Worm (Caenorhabditis elegans) whole organism, young adult: Measurements from ENCODE around the gene pro-1.

Source experiments
- C06A6.2 ChIP-seq: fragments of 200-800 bp; sonication (Bioruptor generic); conservative IDR thresholded peaks from 2 replicates; pipeline ENCODE4 v1.3.6; 2022; ENCODE audit warnings: missing genetic modification characterization, missing compliant biosample characterization
- D2030.7 ChIP-seq: fragments of 200-800 bp; sonication (Bioruptor generic); IDR thresholded peaks from 2 replicates; pipeline ENCODE4 v1.3.6; 2022; ENCODE audit warnings: missing genetic modification reagents, missing genetic modification characterization, missing compliant biosample characterization
- F10E7.11 ChIP-seq: sonication (generic microtip); optimal IDR thresholded peaks from 2 replicates; lab custom pipeline; 2017; ENCODE audit warnings: mild to moderate bottlenecking, missing genetic modification characterization, moderate library complexity, missing compliant biosample characterization
- F22D6.2 ChIP-seq: sonication (generic microtip); optimal IDR thresholded peaks from 2 replicates; lab custom pipeline; 2016; ENCODE audit warnings: mild to moderate bottlenecking, missing genetic modification characterization, missing compliant biosample characterization
- F37B4.10 ChIP-seq: fragments of 200-800 bp; sonication (Bioruptor generic); IDR thresholded peaks from 2 replicates; pipeline ENCODE4 v1.3.6; 2022; ENCODE audit warnings: missing genetic modification characterization, missing compliant biosample characterization
- F39B2.1 ChIP-seq: fragments of 200-800 bp; sonication (Bioruptor generic); IDR thresholded peaks from 2 replicates; pipeline ENCODE4 v1.3.6; 2022; ENCODE audit warnings: missing genetic modification reagents, missing genetic modification characterization, missing compliant biosample characterization
- Y67H2A.10 ChIP-seq: fragments of 200-800 bp; sonication (Bioruptor generic); conservative IDR thresholded peaks from 2 replicates; pipeline ENCODE4 v1.3.6; 2022; ENCODE audit warnings: missing genetic modification reagents, missing genetic modification characterization, missing compliant biosample characterization
- Y79H2A.3 ChIP-seq: fragments of 200-800 bp; sonication (Bioruptor generic); conservative IDR thresholded peaks from 2 replicates; pipeline ENCODE4 v1.3.6; 2022; ENCODE audit warnings: missing genetic modification reagents, missing genetic modification characterization, missing compliant biosample characterization
- ZK185.1 ChIP-seq: sonication (generic microtip); optimal IDR thresholded peaks from 2 replicates; lab custom pipeline; 2016; ENCODE audit warnings: mild to moderate bottlenecking, missing genetic modification characterization, missing compliant biosample characterization; ENCODE audit not compliant: poor library complexity, severe bottlenecking
- akir-1 ChIP-seq: fragments of 200-800 bp; sonication (Bioruptor generic); optimal IDR thresholded peaks from 2 replicates; lab custom pipeline; 2018; ENCODE audit warnings: mild to moderate bottlenecking, missing genetic modification characterization, moderate library complexity, missing compliant biosample characterization
- athp-1 ChIP-seq: sonication (generic microtip); optimal IDR thresholded peaks from 2 replicates; lab custom pipeline; 2017; ENCODE audit warnings: mild to moderate bottlenecking, missing genetic modification characterization, missing compliant biosample characterization
- attf-5 ChIP-seq: fragments of 200-800 bp; sonication (Bioruptor generic); optimal IDR thresholded peaks from 2 replicates; lab custom pipeline; 2018; ENCODE audit warnings: mild to moderate bottlenecking, missing genetic modification characterization, missing compliant biosample characterization
- attf-6 ChIP-seq: fragments of 200-800 bp; sonication (Bioruptor generic); IDR thresholded peaks from 2 replicates; pipeline ENCODE4 v1.3.6; 2022; ENCODE audit warnings: missing genetic modification reagents, missing genetic modification characterization, missing compliant biosample characterization
- ccch-3 ChIP-seq: fragments of 200-800 bp; sonication (Bioruptor generic); optimal IDR thresholded peaks from 2 replicates; lab custom pipeline; 2018; ENCODE audit warnings: mild to moderate bottlenecking, missing genetic modification characterization, missing compliant biosample characterization
- ceh-100 ChIP-seq: fragments of 200-800 bp; sonication (Bioruptor generic); IDR thresholded peaks from 2 replicates; pipeline ENCODE4 v1.3.6; 2022; ENCODE audit warnings: missing genetic modification reagents, missing genetic modification characterization, missing compliant biosample characterization
- ceh-27 ChIP-seq: fragments of 200-800 bp; sonication (Bioruptor generic); optimal IDR thresholded peaks from 2 replicates; lab custom pipeline; 2018; ENCODE audit warnings: mild to moderate bottlenecking, missing genetic modification characterization, moderate library complexity, missing compliant biosample characterization
- ceh-79 ChIP-seq: sonication (generic microtip); optimal IDR thresholded peaks from 2 replicates; lab custom pipeline; 2017; ENCODE audit warnings: mild to moderate bottlenecking, missing genetic modification characterization, missing compliant biosample characterization
- die-1 ChIP-seq: sonication (generic microtip); optimal IDR thresholded peaks from 2 replicates; lab custom pipeline; 2016; ENCODE audit warnings: missing genotype, mild to moderate bottlenecking, missing genetic modification characterization, missing compliant biosample characterization
- ekl-4 ChIP-seq: fragments of 200-800 bp; sonication (Bioruptor generic); IDR thresholded peaks from 2 replicates; pipeline ENCODE4 v1.3.6; 2022; ENCODE audit warnings: missing genetic modification reagents, missing genetic modification characterization, missing compliant biosample characterization
- hsf-1 ChIP-seq: fragments of 200-800 bp; sonication (Bioruptor generic); IDR thresholded peaks from 2 replicates; pipeline ENCODE4 v1.3.6; 2022; ENCODE audit warnings: missing genetic modification reagents, missing genetic modification characterization, missing compliant biosample characterization
- lag-1 ChIP-seq: fragments of 200-800 bp; sonication (Bioruptor generic); IDR thresholded peaks from 2 replicates; pipeline ENCODE4 v1.3.6; 2022; ENCODE audit warnings: missing genetic modification reagents, missing genetic modification characterization, missing compliant biosample characterization
- lin-26 ChIP-seq: fragments of 200-800 bp; sonication (Bioruptor generic); IDR thresholded peaks from 2 replicates; pipeline ENCODE4 v1.3.6; 2022; ENCODE audit warnings: missing genetic modification reagents, missing genetic modification characterization, missing compliant biosample characterization
- lin-35 ChIP-seq, 3 experiments: fragments of 150-350 bp in 2 of 3; sonication (generic microtip) in 1 of 3; optimal IDR thresholded peaks; 2 replicates each; lab custom pipeline; 2014 to 2018; ENCODE audit warnings: missing biosample characterization in 3 of 3, missing genetic modification characterization in 3 of 3, missing genetic modification reagents in 3 of 3
- lin-40 ChIP-seq: sonication (generic microtip); optimal IDR thresholded peaks from 2 replicates; lab custom pipeline; 2016; ENCODE audit warnings: missing genetic modification characterization, mild to moderate bottlenecking, missing compliant biosample characterization, missing genotype, missing genetic modification reagents
- lin-54 ChIP-seq: fragments of 200-800 bp; sonication (Bioruptor generic); optimal IDR thresholded peaks from 2 replicates; lab custom pipeline; 2018; ENCODE audit warnings: mild to moderate bottlenecking, missing genetic modification characterization, missing compliant biosample characterization
- lsl-1 ChIP-seq: fragments of 200-800 bp; sonication (Bioruptor generic); optimal IDR thresholded peaks from 2 replicates; lab custom pipeline; 2018; ENCODE audit warnings: mild to moderate bottlenecking, missing genetic modification characterization, moderate library complexity, missing compliant biosample characterization
- lsy-27 ChIP-seq: sonication (generic microtip); optimal IDR thresholded peaks from 2 replicates; lab custom pipeline; 2017; ENCODE audit warnings: missing genetic modification characterization, mild to moderate bottlenecking, missing compliant biosample characterization, antibody characterized with exemption, missing genotype, borderline replicate concordance; ENCODE audit not compliant: insufficient read depth
- madf-3 ChIP-seq: fragments of 200-800 bp; sonication (Bioruptor generic); IDR thresholded peaks from 2 replicates; pipeline ENCODE4 v1.3.6; 2022; ENCODE audit warnings: missing genetic modification reagents, missing genetic modification characterization, missing compliant biosample characterization
- madf-6 ChIP-seq: fragments of 200-800 bp; sonication (Bioruptor generic); IDR thresholded peaks from 2 replicates; pipeline ENCODE4 v1.3.6; 2022; ENCODE audit warnings: missing genetic modification reagents, missing genetic modification characterization, missing compliant biosample characterization
- mel-28 ChIP-seq: sonication (generic microtip); optimal IDR thresholded peaks from 2 replicates; lab custom pipeline; 2016; ENCODE audit warnings: borderline replicate concordance, mild to moderate bottlenecking, missing genetic modification characterization, missing compliant biosample characterization
- nfya-1 ChIP-seq: sonication (generic microtip); optimal IDR thresholded peaks from 2 replicates; lab custom pipeline; 2017; ENCODE audit warnings: antibody characterized with exemption, missing compliant biosample characterization, missing genetic modification characterization, borderline replicate concordance; ENCODE audit not compliant: insufficient read depth
- nfya-2 ChIP-seq: fragments of 200-800 bp; sonication (Bioruptor generic); IDR thresholded peaks from 2 replicates; pipeline ENCODE4 v1.3.6; 2022; ENCODE audit warnings: missing genetic modification reagents, missing genetic modification characterization, missing compliant biosample characterization
- nfyb-1 ChIP-seq: fragments of 200-800 bp; sonication (Bioruptor generic); IDR thresholded peaks from 2 replicates; pipeline ENCODE4 v1.3.6; 2022; ENCODE audit warnings: missing genetic modification reagents, missing genetic modification characterization, missing compliant biosample characterization
- nhr-179 ChIP-seq: sonication (generic microtip); optimal IDR thresholded peaks from 2 replicates; lab custom pipeline; 2016; ENCODE audit warnings: mild to moderate bottlenecking, missing genetic modification characterization, missing compliant biosample characterization
- nhr-27 ChIP-seq: fragments of 200-800 bp; sonication (Bioruptor generic); optimal IDR thresholded peaks from 2 replicates; lab custom pipeline; 2018; ENCODE audit warnings: mild to moderate bottlenecking, missing genetic modification characterization, moderate library complexity, missing compliant biosample characterization
- rcor-1 ChIP-seq: fragments of 200-800 bp; sonication (Bioruptor generic); IDR thresholded peaks from 2 replicates; pipeline ENCODE4 v1.3.6; 2022; ENCODE audit warnings: missing genetic modification reagents, missing genetic modification characterization, missing compliant biosample characterization
- snpc-1.3 ChIP-seq: sonication (generic microtip); optimal IDR thresholded peaks from 2 replicates; lab custom pipeline; 2017; ENCODE audit warnings: missing genetic modification characterization, mild to moderate bottlenecking, missing compliant biosample characterization, antibody characterized with exemption, moderate library complexity, missing genotype, missing genetic modification reagents; ENCODE audit not compliant: insufficient read depth
- snpc-3.4 ChIP-seq: sonication (generic microtip); optimal IDR thresholded peaks from 2 replicates; lab custom pipeline; 2017; ENCODE audit warnings: missing genetic modification characterization, mild to moderate bottlenecking, missing compliant biosample characterization, antibody characterized with exemption, moderate library complexity, missing genotype, missing genetic modification reagents
- snpc-4 ChIP-seq, 5 experiments: fragments of 150-350 bp in 1 of 5; sonication (generic microtip) in 4 of 5; optimal IDR thresholded peaks; 2 replicates each; lab custom pipeline; 2014 to 2018; ENCODE audit warnings: missing genetic modification characterization in 5 of 5, missing biosample characterization in 3 of 5, antibody characterized with exemption in 2 of 5, mild to moderate bottlenecking in 2 of 5, missing compliant biosample characterization in 2 of 5, missing genotype in 2 of 5, moderate library complexity in 2 of 5, missing genetic modification reagents in 1 of 5
- sptf-2 ChIP-seq: fragments of 200-800 bp; sonication (Bioruptor generic); optimal IDR thresholded peaks from 2 replicates; lab custom pipeline; 2018; ENCODE audit warnings: mild to moderate bottlenecking, missing genetic modification characterization, missing compliant biosample characterization
- tbp1 ChIP-seq: fragments of 200-800 bp; sonication (Bioruptor generic); optimal IDR thresholded peaks from 2 replicates; lab custom pipeline; 2018; ENCODE audit warnings: mild to moderate bottlenecking, missing genetic modification characterization, missing compliant biosample characterization
- unc-130 ChIP-seq: sonication (generic microtip); optimal IDR thresholded peaks from 2 replicates; lab custom pipeline; 2016; ENCODE audit warnings: missing genetic modification reagents, missing genetic modification characterization, missing compliant biosample characterization
- zim-3 ChIP-seq: sonication (generic microtip); optimal IDR thresholded peaks from 2 replicates; lab custom pipeline; 2017; ENCODE audit warnings: mild to moderate bottlenecking, missing genetic modification characterization, moderate library complexity, missing compliant biosample characterization
- ztf-28 ChIP-seq: fragments of 200-800 bp; sonication (Bioruptor generic); IDR thresholded peaks from 2 replicates; pipeline ENCODE4 v1.3.6; 2022; ENCODE audit warnings: missing genetic modification reagents, missing genetic modification characterization, missing compliant biosample characterization

Gene pro-1

ce11 chrII:10559671-10560184 is 17.9 kb upstream of the pro-1 start (continued):
- TF ChIP-seq die-1 (tag; lab: Kevin White, UChicago) (peak; percentile 47), ccch-3 (GFP tag; lab: Kevin White, UChicago) (no peak), madf-3 (GFP tag; lab: Robert Waterston, UW) (peak; percentile 69; the same call in 1 of the 2 replicates), lsy-27 (no peak), lin-35 (GFP tag; optimal IDR thresholded peaks at IDR 0.05; lab: Kevin White, UChicago) (peak in 1 of 3 experiments; percentile 41), athp-1 (tag; lab: Kevin White, UChicago) (peak; percentile 44), madf-6 (peak; percentile 60; the same call in 1 of the 2 replicates), F37B4.10 (GFP tag; lab: Robert Waterston, UW) (no peak), ZK185.1 (tag; lab: Kevin White, UChicago) (peak; percentile 6), Y79H2A.3 (GFP tag; lab: Robert Waterston, UW) (0 out of 2 replicates have a peak, but pooled peaks have one; percentile 39), nhr-179 (tag; lab: Kevin White, UChicago) (no peak), hsf-1 (peak; percentile 53), nfyb-1 (GFP tag; lab: Robert Waterston, UW) (peak; percentile 23; the same call in 1 of the 2 replicates), snpc-1.3 (tag; lab: Kevin White, UChicago) (peak; percentile 11), lsl-1 (GFP tag; lab: Kevin White, UChicago) (peak; percentile 36), attf-6 (0 out of 2 replicates have a peak, but pooled peaks have one; percentile 10), nfya-1 (no peak), ztf-28 (GFP tag; lab: Robert Waterston, UW) (no peak), mel-28 (no peak), zim-3 (tag; lab: Kevin White, UChicago) (peak; percentile 62), ceh-27 (GFP tag; lab: Kevin White, UChicago) (peak; percentile 1), snpc-4 (GFP tag; optimal IDR thresholded peaks at IDR 0.05; lab: Kevin White, UChicago) (peak; percentile 6), snpc-4 (tag; optimal IDR thresholded peaks at IDR 0.05; lab: Kevin White, UChicago) (no peak), F39B2.1 (GFP tag; lab: Robert Waterston, UW) (no peak), D2030.7 (GFP tag; lab: Robert Waterston, UW) (no peak), snpc-3.4 (tag; lab: Kevin White, UChicago) (peak; percentile 81), tbp1 (GFP tag; lab: Kevin White, UChicago) (peak; percentile 9), F22D6.2 (tag; lab: Kevin White, UChicago) (no peak)
- TF ChIP-seq, all 124 proteins: peak for 30

ce11 chrII:10558962-10559415 is 17.2 kb upstream of the pro-1 start:
- TF ChIP-seq lin-40 (tag; lab: Kevin White, UChicago): peak; percentile 4
- 0 out of 2 replicates have a peak, but pooled peaks have one; percentile 50 for TF ChIP-seq nfyb-1 (GFP tag; lab: Robert Waterston, UW)
- no peak for TF ChIP-seq D2030.7 (GFP tag; lab: Robert Waterston, UW)
- no peak for TF ChIP-seq nhr-27
- no peak for TF ChIP-seq lag-1 (GFP tag; lab: Robert Waterston, UW)
- no peak for TF ChIP-seq nfya-2
- no peak for TF ChIP-seq lin-54 (GFP tag; lab: Kevin White, UChicago)
- TF ChIP-seq lin-26 (GFP tag; lab: Robert Waterston, UW): peak; percentile 28; the same call in 1 of the 2 replicates
- TF ChIP-seq ceh-79: no peak
- no peak for TF ChIP-seq F10E7.11 (tag; lab: Kevin White, UChicago)
- no peak for TF ChIP-seq rcor-1 (GFP tag; lab: Robert Waterston, UW)
- no peak for TF ChIP-seq ztf-28 (GFP tag; lab: Robert Waterston, UW)
- TF ChIP-seq tbp1 (GFP tag; lab: Kevin White, UChicago): peak; percentile 45
- no peak for TF ChIP-seq ceh-100 (GFP tag; lab: Robert Waterston, UW)
- no peak for TF ChIP-seq sptf-2 (GFP tag; lab: Kevin White, UChicago)
- TF ChIP-seq Y79H2A.3 (GFP tag; lab: Robert Waterston, UW): no peak
- no peak for TF ChIP-seq nfya-1
- TF ChIP-seq F39B2.1 (GFP tag; lab: Robert Waterston, UW): no peak
- TF ChIP-seq ekl-4 (GFP tag; lab: Robert Waterston, UW): peak; percentile 50; the same call in 1 of the 2 replicates
- no peak for TF ChIP-seq akir-1
- no peak for TF ChIP-seq unc-130 (GFP tag; lab: Kevin White, UChicago)
- no peak for TF ChIP-seq Y67H2A.10
- TF ChIP-seq C06A6.2: peak; percentile 48
- peak; percentile 37 for TF ChIP-seq attf-5
